Worm (Caenorhabditis elegans): Measurements from ENCODE around the gene C39B10.3.

- TF ChIP-seq F13C5.2 (tag; optimal IDR thresholded peaks at IDR 0.05) (no peak), ama-1 (optimal IDR thresholded peaks at IDR 0.05) (no peak), B0310.2 (tag; optimal IDR thresholded peaks at IDR 0.05) (no peak), tra-4 (tag; optimal IDR thresholded peaks at IDR 0.05) (no peak), pes-1 (GFP tag; IDR thresholded peaks at IDR 0.05) (no peak), sea-1 (GFP tag; conservative IDR thresholded peaks at IDR 0.05) (no peak), ets-7 (tag; optimal IDR thresholded peaks at IDR 0.05) (no peak), tbx-11 (GFP tag; IDR thresholded peaks at IDR 0.05) (no peak), flt-1 (GFP tag; IDR thresholded peaks at IDR 0.05) (no peak), scrt-1 (GFP tag; IDR thresholded peaks at IDR 0.05) (no peak), ceh-36 (tag; optimal IDR thresholded peaks at IDR 0.05) (no peak), hnd-1 (tag; optimal IDR thresholded peaks at IDR 0.05) (no peak)
These were observed 769 bp downstream of the C39B10.3 start, which contains the start of gene C39B10.4 for ce11 chrX:10444705-10445104.
